Fruit fly (Drosophila melanogaster) whole organism: Measurements from ENCODE around the gene CG4374.

Source experiments
- CG8478 ChIP-seq: fragments of >200 bp; optimal IDR thresholded peaks from 2 replicates; lab custom pipeline; 2018; ENCODE audit warnings: inconsistent platforms
- Dll ChIP-seq: fragments of >200 bp; optimal IDR thresholded peaks from 2 replicates; lab custom pipeline; 2017
- EcR ChIP-seq, 2 experiments: fragments of >200 bp; optimal IDR thresholded peaks; 2 replicates each; lab custom pipeline; 2017; ENCODE audit warnings: missing biosample characterization in 2 of 2, missing genetic modification characterization in 2 of 2, missing genetic modification reagents in 2 of 2
- pan ChIP-seq: fragments of >200 bp; optimal IDR thresholded peaks from 2 replicates; lab custom pipeline; 2017
- psq ChIP-seq: fragments of >200 bp; optimal IDR thresholded peaks from 2 replicates; lab custom pipeline; 2017
- usp ChIP-seq: fragments of >200 bp; optimal IDR thresholded peaks from 2 replicates; lab custom pipeline; 2017; ENCODE audit warnings: missing biosample characterization, missing genetic modification characterization, mixed read lengths

The CG4374 gene

DNA sequence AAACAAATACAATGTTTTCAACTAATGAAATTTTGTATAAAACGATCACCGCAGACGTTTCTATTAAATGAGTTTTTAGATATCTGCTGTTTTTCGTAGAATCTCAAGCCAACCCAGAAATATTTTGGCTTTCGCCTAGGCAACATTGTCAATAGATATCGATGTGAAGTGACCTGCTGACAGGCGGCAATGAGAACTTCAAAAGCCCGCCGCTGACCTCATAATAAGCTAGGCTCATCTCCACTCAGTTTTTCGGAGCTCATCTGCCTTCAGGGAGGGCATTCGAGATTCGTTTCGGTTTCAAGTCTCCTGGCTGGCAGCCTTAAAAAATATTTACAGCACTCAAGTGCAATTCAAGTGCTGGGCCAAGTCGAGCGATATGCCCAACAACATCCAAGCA is 47.0 kb downstream of the CG4374 start:
- TF ChIP-seq pan (lab: Kevin White, UChicago) (no peak), CG8478 (lab: Kevin White, UChicago) (no peak), EcR (GFP tag; optimal IDR thresholded peaks at IDR 0.05; lab: Kevin White, UChicago) (no peak)

dm6 chr3R:23421925-23422324 is 50.2 kb downstream of the CG4374 start:
- TF ChIP-seq pan (lab: Kevin White, UChicago) (no peak), EcR (GFP tag; optimal IDR thresholded peaks at IDR 0.05; lab: Kevin White, UChicago) (no peak), usp (GFP tag; lab: Kevin White, UChicago) (no peak), CG8478 (lab: Kevin White, UChicago) (no peak), psq (lab: Kevin White, UChicago) (no peak), Dll (lab: Kevin White, UChicago) (no peak)

DNA sequence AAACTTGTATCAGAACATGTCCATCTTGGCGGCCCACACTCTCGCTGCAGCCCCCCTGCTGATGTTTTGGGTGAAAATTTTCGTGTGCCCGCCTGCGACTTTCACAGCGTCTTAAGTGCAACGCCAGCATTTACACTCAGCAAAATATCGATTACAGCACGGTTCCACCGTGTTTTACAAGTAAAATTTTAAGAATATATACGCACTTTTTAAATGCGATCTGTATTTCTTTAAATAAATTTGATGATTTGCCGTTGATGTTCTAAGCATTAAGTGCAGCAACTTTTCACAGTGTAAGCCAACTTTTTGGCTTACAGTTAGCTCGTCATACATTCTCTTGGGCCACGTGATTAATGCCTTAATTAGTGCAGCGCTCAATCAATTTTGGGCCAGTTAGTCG is 54.4 kb downstream of the CG4374 start:
- TF ChIP-seq EcR (GFP tag; optimal IDR thresholded peaks at IDR 0.05; lab: Kevin White, UChicago) (no peak), pan (lab: Kevin White, UChicago) (no peak), psq (lab: Kevin White, UChicago) (no peak), CG8478 (lab: Kevin White, UChicago) (no peak), usp (GFP tag; lab: Kevin White, UChicago) (no peak), Dll (lab: Kevin White, UChicago) (no peak)

- TF ChIP-seq CG8478 (lab: Kevin White, UChicago): no peak
Observed at dm6 chr3R:23416579-23416978, 55.5 kb downstream of the CG4374 start.

- TF ChIP-seq usp (GFP tag; lab: Kevin White, UChicago): no peak
- no peak for TF ChIP-seq EcR (GFP tag; optimal IDR thresholded peaks at IDR 0.05; lab: Kevin White, UChicago)
- no peak for TF ChIP-seq CG8478 (lab: Kevin White, UChicago)
- TF ChIP-seq pan (lab: Kevin White, UChicago): no peak
Observed at dm6 chr3R:23407880-23408279, 64.2 kb downstream of the CG4374 start.

- TF ChIP-seq Dll (lab: Kevin White, UChicago) (no peak), usp (GFP tag; lab: Kevin White, UChicago) (no peak), psq (lab: Kevin White, UChicago) (no peak), CG8478 (lab: Kevin White, UChicago) (no peak)
Observed at dm6 chr3R:23405209-23405608, 66.9 kb downstream of the CG4374 start, which contains the start of gene Ir94e. Gene Ir94e (plus strand): TSS chr3R:23405509.

- TF ChIP-seq usp (GFP tag; lab: Kevin White, UChicago) (no peak), EcR (GFP tag; optimal IDR thresholded peaks at IDR 0.05; lab: Kevin White, UChicago) (no peak), psq (lab: Kevin White, UChicago) (no peak), CG8478 (lab: Kevin White, UChicago) (no peak), pan (lab: Kevin White, UChicago) (no peak), Dll (lab: Kevin White, UChicago) (no peak)
Observed at dm6 chr3R:23403628-23404027, 68.5 kb downstream of the CG4374 start, which contains the start of gene CG17380. Gene CG17380 (minus strand): TSS chr3R:23403728.

DNA sequence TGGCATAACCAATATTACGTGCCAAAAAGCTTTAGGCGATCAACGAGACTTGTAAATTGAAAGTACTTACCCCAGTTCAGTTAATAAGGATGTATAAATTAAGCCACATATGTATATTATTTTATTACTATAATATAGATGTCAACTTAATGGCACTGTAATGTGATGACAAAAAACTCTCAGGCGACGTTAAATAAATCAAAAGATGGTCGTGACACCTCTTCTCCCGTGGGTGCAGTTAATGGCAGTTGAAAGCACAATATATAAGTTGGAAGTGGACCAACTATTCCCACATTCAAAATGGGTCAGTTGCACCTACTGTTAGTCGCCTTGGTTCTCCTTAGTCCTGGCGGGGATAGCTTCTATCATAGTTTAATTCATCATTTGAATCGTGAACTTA is 69.6 kb downstream of the CG4374 start, which contains the start of gene Ir94d:
TSS of gene Ir94d (plus strand) at position 301 of the 400 bp plus-strand sequence.
- TF ChIP-seq pan (lab: Kevin White, UChicago) (no peak), EcR (GFP tag; optimal IDR thresholded peaks at IDR 0.05; lab: Kevin White, UChicago) (no peak), usp (GFP tag; lab: Kevin White, UChicago) (no peak), psq (lab: Kevin White, UChicago) (no peak), CG8478 (lab: Kevin White, UChicago) (no peak), Dll (lab: Kevin White, UChicago) (no peak)

DNA sequence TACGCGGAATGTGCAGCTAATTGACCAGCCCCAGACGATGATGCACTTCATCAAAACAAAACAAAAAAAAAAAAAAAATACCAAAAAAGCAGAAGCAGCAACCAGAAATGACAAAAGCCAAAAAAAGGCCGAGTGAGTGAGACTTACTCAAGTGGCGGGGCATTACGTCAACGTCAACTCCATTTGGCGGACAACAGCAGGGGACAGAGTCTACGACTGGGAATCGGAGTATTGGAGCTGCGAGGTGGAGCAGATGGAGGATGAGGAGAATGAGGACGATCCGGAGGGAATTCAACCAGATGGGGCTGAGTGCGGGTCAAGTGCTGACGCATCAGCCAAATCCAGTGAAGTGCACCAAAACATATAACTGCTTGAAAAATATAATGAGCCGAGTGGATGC is 70.6 kb downstream of the CG4374 start:
- TF ChIP-seq psq (lab: Kevin White, UChicago) (no peak), pan (lab: Kevin White, UChicago) (no peak), Dll (lab: Kevin White, UChicago) (no peak), usp (GFP tag; lab: Kevin White, UChicago) (no peak), CG8478 (lab: Kevin White, UChicago) (no peak), EcR (GFP tag; optimal IDR thresholded peaks at IDR 0.05; lab: Kevin White, UChicago) (no peak)

DNA sequence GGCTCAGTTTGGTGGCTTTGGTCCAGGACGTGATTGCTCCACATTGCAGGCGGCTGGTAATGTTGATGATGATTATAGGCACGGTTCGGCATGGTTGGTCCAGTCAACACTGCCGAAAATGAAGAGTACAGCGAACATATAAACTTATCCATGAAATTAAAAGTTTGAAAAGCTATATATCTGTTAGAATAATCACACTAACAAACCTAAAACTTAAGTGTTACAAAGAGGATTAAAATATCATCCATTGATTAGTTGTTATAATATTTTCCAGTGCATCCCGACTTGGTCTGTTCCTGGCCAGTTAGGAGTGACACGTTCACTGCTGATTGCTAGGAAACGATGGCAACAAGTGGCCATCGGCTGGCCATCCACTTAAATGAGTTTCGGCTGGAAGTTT is 72.4 kb downstream of the CG4374 start:
- TF ChIP-seq Dll (lab: Kevin White, UChicago) (no peak), CG8478 (lab: Kevin White, UChicago) (no peak), pan (lab: Kevin White, UChicago) (no peak), usp (GFP tag; lab: Kevin White, UChicago) (no peak), psq (lab: Kevin White, UChicago) (no peak), EcR (GFP tag; optimal IDR thresholded peaks at IDR 0.05; lab: Kevin White, UChicago) (no peak)

DNA sequence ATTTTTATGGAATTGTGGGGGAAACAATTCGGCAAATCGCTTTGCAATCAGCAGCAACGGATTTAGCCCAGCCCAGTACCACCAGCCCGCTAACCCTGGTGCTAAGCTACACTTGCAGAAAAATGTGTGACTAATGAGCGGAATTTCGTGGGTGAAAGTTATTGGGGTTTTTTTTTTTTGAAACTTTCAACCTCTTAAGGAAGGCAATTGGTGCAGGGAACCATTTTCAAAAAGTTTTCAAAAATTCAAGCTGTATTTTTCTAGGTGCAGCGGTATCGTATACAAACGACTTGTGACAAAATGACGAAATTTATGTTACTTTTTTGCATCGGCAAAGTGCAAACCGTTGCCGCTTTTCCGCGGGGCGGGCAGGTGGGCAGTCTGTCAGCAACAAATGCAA is 73.1 kb downstream of the CG4374 start:
- TF ChIP-seq Dll (lab: Kevin White, UChicago): no peak
- no peak for TF ChIP-seq CG8478 (lab: Kevin White, UChicago)

DNA sequence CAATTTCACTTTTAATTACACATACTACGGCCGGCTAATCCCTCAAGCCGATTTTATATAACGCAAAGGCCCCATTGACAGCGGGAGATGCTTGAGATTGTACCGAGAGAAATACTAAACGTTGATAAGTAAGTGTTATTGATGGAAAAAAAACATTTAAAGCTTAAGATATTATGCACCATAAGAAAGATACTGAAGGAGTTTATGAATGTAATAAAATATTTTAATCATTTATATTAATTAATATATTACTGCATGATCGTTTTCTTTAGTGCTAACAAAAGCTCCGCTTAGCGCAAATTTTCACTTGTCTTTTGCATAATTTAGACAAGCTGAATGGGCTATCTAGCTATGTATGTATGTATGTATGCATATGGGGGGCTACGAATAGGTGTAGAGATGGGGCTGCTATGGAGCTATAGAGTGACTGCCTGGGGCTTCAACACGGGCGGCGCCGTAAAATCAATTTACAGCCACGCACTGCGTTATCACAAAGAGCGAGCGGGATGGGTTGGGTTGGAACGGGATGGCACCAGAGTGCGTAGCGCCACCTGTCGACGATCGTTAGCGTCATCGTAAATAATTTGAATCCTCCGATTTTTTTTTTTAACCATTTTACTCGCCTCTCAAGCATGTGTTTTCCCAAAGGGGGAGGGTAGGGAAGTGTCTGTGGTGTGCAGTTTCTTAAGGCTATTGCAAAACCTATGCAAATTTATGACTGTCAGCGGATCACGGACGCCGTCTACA is 75.4 kb downstream of the CG4374 start:
- TF ChIP-seq CG8478 (lab: Kevin White, UChicago): no peak
- no peak for TF ChIP-seq EcR (GFP tag; optimal IDR thresholded peaks at IDR 0.05; lab: Kevin White, UChicago)
